Fruit fly (Drosophila melanogaster) whole organism, prepupa: Measurements from ENCODE around the gene CG7149.

ENCODE experiments used
- Blimp-1 ChIP-seq: fragments of 200-800 bp; sonication (Bioruptor generic); optimal IDR thresholded peaks from 3 replicates; lab custom pipeline; 2017; ENCODE audit warnings: missing biosample characterization, missing genetic modification characterization, mild to moderate bottlenecking, moderate library complexity, missing genetic modification reagents
- CG10669 ChIP-seq: fragments of 200-800 bp; sonication (Bioruptor generic); optimal IDR thresholded peaks from 3 replicates; lab custom pipeline; 2018; ENCODE audit warnings: missing biosample characterization, mild to moderate bottlenecking, missing genetic modification characterization, moderate library complexity
- CG11294 ChIP-seq: fragments of 200-800 bp; sonication (Bioruptor generic); IDR thresholded peaks from 2 replicates; pipeline ENCODE4 v1.3.6; 2022; ENCODE audit warnings: missing biosample characterization, missing genetic modification characterization
- CG11902 ChIP-seq: fragments of 200-800 bp; sonication (Bioruptor generic); optimal IDR thresholded peaks from 3 replicates; lab custom pipeline; 2016; ENCODE audit warnings: missing biosample characterization, missing genetic modification characterization
- CG15336 ChIP-seq: fragments of 200-800 bp; sonication (Bioruptor generic); IDR thresholded peaks from 2 replicates; pipeline ENCODE4 v1.3.6; 2022; ENCODE audit warnings: missing biosample characterization, missing genetic modification characterization
- CG16779 ChIP-seq: fragments of 200-800 bp; sonication (Bioruptor generic); optimal IDR thresholded peaks from 3 replicates; lab custom pipeline; 2017; ENCODE audit warnings: missing biosample characterization, mild to moderate bottlenecking, missing genetic modification characterization
- CG34406 ChIP-seq: fragments of 200-800 bp; sonication (Bioruptor generic); optimal IDR thresholded peaks from 3 replicates; lab custom pipeline; 2016; ENCODE audit warnings: missing biosample characterization, missing genetic modification characterization
- CG3919 ChIP-seq: fragments of 200-800 bp; sonication (Bioruptor generic); optimal IDR thresholded peaks from 3 replicates; lab custom pipeline; 2016; ENCODE audit warnings: missing biosample characterization, missing genetic modification characterization
- CG6163 ChIP-seq: fragments of 200-800 bp; sonication (Bioruptor generic); IDR thresholded peaks from 3 replicates; pipeline ENCODE4 v1.3.6; 2022; ENCODE audit warnings: missing biosample characterization, missing genetic modification characterization
- CG6792 ChIP-seq: fragments of 200-800 bp; sonication (Bioruptor generic); optimal IDR thresholded peaks from 3 replicates; lab custom pipeline; 2016; ENCODE audit warnings: missing biosample characterization, missing genetic modification characterization
- CG6808 ChIP-seq: fragments of 200-800 bp; sonication (Bioruptor generic); optimal IDR thresholded peaks from 3 replicates; lab custom pipeline; 2017; ENCODE audit warnings: missing biosample characterization, missing genetic modification characterization, mild to moderate bottlenecking, moderate library complexity, missing genetic modification reagents
- CG8119 ChIP-seq: fragments of 200-800 bp; sonication (Bioruptor generic); IDR thresholded peaks from 3 replicates; pipeline ENCODE4 v1.3.6; 2022; ENCODE audit warnings: missing biosample characterization, missing genetic modification characterization
- CG8319 ChIP-seq: fragments of 200-800 bp; sonication (Bioruptor generic); optimal IDR thresholded peaks from 3 replicates; lab custom pipeline; 2016; ENCODE audit warnings: missing biosample characterization, missing genetic modification characterization
- CG9139 ChIP-seq: fragments of 200-800 bp; sonication (Bioruptor generic); optimal IDR thresholded peaks from 3 replicates; lab custom pipeline; 2017; ENCODE audit warnings: missing biosample characterization, mild to moderate bottlenecking, missing genetic modification characterization
- Eip78C ChIP-seq: fragments of 200-800 bp; sonication (Bioruptor generic); peaks from one replicate; lab custom pipeline; 2016; ENCODE audit warnings: missing biosample characterization, missing genetic modification characterization
- Eip93F ChIP-seq: fragments of 200-800 bp; sonication (Bioruptor generic); optimal IDR thresholded peaks from 2 replicates; lab custom pipeline; 2016; ENCODE audit warnings: missing biosample characterization, mild to moderate bottlenecking, missing genetic modification characterization
- Gug ChIP-seq: fragments of 200-800 bp; sonication (Bioruptor generic); IDR thresholded peaks from 2 replicates; pipeline ENCODE4 v1.3.6; 2022; ENCODE audit warnings: missing biosample characterization, missing genetic modification characterization
- Hr38 ChIP-seq: sonication (Bioruptor generic); optimal IDR thresholded peaks from 2 replicates; lab custom pipeline; 2016; ENCODE audit warnings: missing biosample characterization, missing genetic modification characterization
- Hr39 ChIP-seq: fragments of 200-800 bp; sonication (Bioruptor generic); optimal IDR thresholded peaks from 2 replicates; lab custom pipeline; 2016; ENCODE audit warnings: missing biosample characterization, missing genetic modification characterization
- Hr4 ChIP-seq: fragments of 200-800 bp; sonication (Bioruptor generic); optimal IDR thresholded peaks from 3 replicates; lab custom pipeline; 2016; ENCODE audit warnings: missing biosample characterization, missing genetic modification characterization
- Lpt ChIP-seq: fragments of 200-800 bp; sonication (Bioruptor generic); optimal IDR thresholded peaks from 3 replicates; lab custom pipeline; 2016; ENCODE audit warnings: missing biosample characterization, missing genetic modification characterization
- Met ChIP-seq: fragments of 200-800 bp; sonication (Bioruptor generic); optimal IDR thresholded peaks from 3 replicates; lab custom pipeline; 2016; ENCODE audit warnings: missing biosample characterization, missing genetic modification characterization
- Smox ChIP-seq: fragments of 200-800 bp; sonication (Bioruptor generic); optimal IDR thresholded peaks from 3 replicates; lab custom pipeline; 2016; ENCODE audit warnings: missing biosample characterization, missing genetic modification characterization
- Sox15 ChIP-seq: fragments of 200-800 bp; sonication (Bioruptor generic); optimal IDR thresholded peaks from 3 replicates; lab custom pipeline; 2016; ENCODE audit warnings: missing biosample characterization, missing genetic modification characterization
- acj6 ChIP-seq: fragments of 200-800 bp; sonication (Bioruptor generic); optimal IDR thresholded peaks from 3 replicates; lab custom pipeline; 2016; ENCODE audit warnings: missing biosample characterization, missing genetic modification characterization
- dsx ChIP-seq: fragments of 200-800 bp; optimal IDR thresholded peaks from 3 replicates; lab custom pipeline; 2019; ENCODE audit warnings: missing biosample characterization, mild to moderate bottlenecking, missing genetic modification characterization, moderate library complexity; ENCODE audit not compliant: poor library complexity, severe bottlenecking
- eg ChIP-seq: fragments of 200-800 bp; sonication (Bioruptor generic); IDR thresholded peaks from 3 replicates; pipeline ENCODE4 v1.3.6; 2022; ENCODE audit warnings: missing biosample characterization, missing genetic modification characterization
- fd59A ChIP-seq: fragments of 200-800 bp; sonication (Bioruptor generic); optimal IDR thresholded peaks from 2 replicates; lab custom pipeline; 2017; ENCODE audit warnings: missing biosample characterization, mild to moderate bottlenecking, missing genetic modification characterization, missing genetic modification reagents
- fd85E ChIP-seq: fragments of 200-800 bp; sonication (Bioruptor generic); optimal IDR thresholded peaks from 3 replicates; lab custom pipeline; 2016; ENCODE audit warnings: missing biosample characterization, missing genetic modification characterization
- fkh ChIP-seq: fragments of 200-800 bp; sonication (Bioruptor generic); optimal IDR thresholded peaks from 3 replicates; lab custom pipeline; 2017; ENCODE audit warnings: missing biosample characterization, mild to moderate bottlenecking, missing genetic modification characterization, moderate library complexity
- salr ChIP-seq, 2 experiments: fragments of 200-800 bp; sonication (Bioruptor generic); optimal IDR thresholded peaks; 3 replicates each; lab custom pipeline; 2016 to 2018; ENCODE audit warnings: missing biosample characterization in 2 of 2, missing genetic modification characterization in 2 of 2, mild to moderate bottlenecking in 1 of 2
- ss ChIP-seq, 2 experiments: fragments of 200-800 bp; sonication (Bioruptor generic); optimal IDR thresholded peaks; 2 replicates in 1 of 2; 3 replicates in 1 of 2; lab custom pipeline; 2017 to 2018; ENCODE audit warnings: mild to moderate bottlenecking in 2 of 2, missing biosample characterization in 2 of 2, missing genetic modification characterization in 2 of 2, moderate library complexity in 1 of 2
- vri ChIP-seq: fragments of 200-800 bp; sonication (Bioruptor generic); optimal IDR thresholded peaks from 3 replicates; lab custom pipeline; 2016; ENCODE audit warnings: missing biosample characterization, mild to moderate bottlenecking, missing genetic modification characterization

Gene CG7149

dm6 chr2L:7821279-7821848, 31.0 kb upstream of the CG7149 start (continued):
- TF ChIP-seq Hr38 (GFP tag; lab: Kevin White, UChicago) (no peak), CG8319 (GFP tag; lab: Kevin White, UChicago) (no peak), CG16779 (tag; lab: Kevin White, UChicago) (no peak), acj6 (GFP tag; lab: Kevin White, UChicago) (peak; percentile 28), CG15336 (GFP tag; lab: Robert Waterston, UW) (peak; percentile 26; the same call in 1 of the 2 replicates), CG34406 (no peak), Blimp-1 (peak; percentile 30), Lpt (GFP tag; lab: Kevin White, UChicago) (peak; percentile 17), CG9139 (GFP tag; lab: Kevin White, UChicago) (no peak), eg (GFP tag; lab: Robert Waterston, UW) (peak; percentile 57; the same call in 1 of the 3 replicates), CG6792 (GFP tag; lab: Kevin White, UChicago) (peak; percentile 29), CG6808 (GFP tag; lab: Kevin White, UChicago) (no peak), CG8119 (GFP tag; lab: Robert Waterston, UW) (0 out of 3 replicates have a peak, but pooled peaks have one; percentile 14), CG11294 (no peak), Eip93F (GFP tag; lab: Kevin White, UChicago) (peak; percentile 77), CG11902 (GFP tag; lab: Kevin White, UChicago) (peak; percentile 8), Smox (GFP tag; lab: Kevin White, UChicago) (no peak), Gug (peak; percentile 40; the same call in 1 of the 2 replicates), fd59A (GFP tag; lab: Kevin White, UChicago) (no peak)
- TF ChIP-seq, all 60 proteins: peak for 40

dm6 chr2L:7820851-7821250, 30.5 kb upstream of the CG7149 start, which contains the start of gene CG7115:
CG7115 (plus strand) TSS chr2L:7821151.
- TF ChIP-seq CG10669 = no peak
- no peak for TF ChIP-seq Smox (GFP tag; lab: Kevin White, UChicago)
- no peak for TF ChIP-seq Hr39 (GFP tag; lab: Kevin White, UChicago)
- no peak for TF ChIP-seq CG6792 (GFP tag; lab: Kevin White, UChicago)
- TF ChIP-seq salr (GFP tag; optimal IDR thresholded peaks at IDR 0.05; lab: Kevin White, UChicago) = no peak
- TF ChIP-seq CG6163 (GFP tag; lab: Robert Waterston, UW) = no peak
- TF ChIP-seq Sox15 (GFP tag; lab: Kevin White, UChicago) = no peak
- TF ChIP-seq eg (GFP tag; lab: Robert Waterston, UW) = no peak
- no peak for TF ChIP-seq Hr4 (GFP tag; lab: Kevin White, UChicago)
- TF ChIP-seq CG3919 (GFP tag; lab: Kevin White, UChicago) = no peak
- TF ChIP-seq fd85E (GFP tag; lab: Kevin White, UChicago) = no peak
- no peak for TF ChIP-seq CG11902 (GFP tag; lab: Kevin White, UChicago)
- TF ChIP-seq Lpt (GFP tag; lab: Kevin White, UChicago) = no peak

dm6 chr2L:7820408-7820807, 30.1 kb upstream of the CG7149 start:
- TF ChIP-seq vri (peak; percentile 11), CG15336 (GFP tag; lab: Robert Waterston, UW) (no peak)

dm6 chr2L:7813357-7813756, 23.0 kb upstream of the CG7149 start:
- TF ChIP-seq Met (no peak), ss (GFP tag; optimal IDR thresholded peaks at IDR 0.05; lab: Kevin White, UChicago) (peak in 1 of 2 experiments; percentile 44), dsx (GFP tag; lab: Kevin White, UChicago) (peak; percentile 18), Eip78C (GFP tag; lab: Kevin White, UChicago) (peak; percentile 72), CG6808 (GFP tag; lab: Kevin White, UChicago) (peak; percentile 32), fkh (GFP tag; lab: Kevin White, UChicago) (peak; percentile 99)
